Fruit fly (Drosophila melanogaster) whole organism, embryonic: ENCODE data around the gene crol.
A peak's percentile ranks its signal among the peaks of the same experiment; 100 is the strongest.

Experiments
- CG10209 ChIP-seq: fragments of 200-800 bp; sonication (Bioruptor generic); optimal IDR thresholded peaks from 3 replicates; lab custom pipeline; 2017; ENCODE audit warnings: missing biosample characterization, mild to moderate bottlenecking, missing genetic modification characterization, missing genetic modification reagents
- CG15479 ChIP-seq: fragments of 200-800 bp; sonication (Bioruptor generic); optimal IDR thresholded peaks from 3 replicates; lab custom pipeline; 2019; ENCODE audit warnings: missing biosample characterization, mild to moderate bottlenecking, missing genetic modification characterization, moderate library complexity
- CG1832 ChIP-seq: fragments of 200-800 bp; sonication (Bioruptor generic); optimal IDR thresholded peaks from 2 replicates; lab custom pipeline; 2017; ENCODE audit warnings: missing biosample characterization, mild to moderate bottlenecking, missing genetic modification characterization, inconsistent platforms
- CG2712 ChIP-seq: fragments of 200-800 bp; optimal IDR thresholded peaks from 3 replicates; lab custom pipeline; 2019; ENCODE audit warnings: missing biosample characterization, mild to moderate bottlenecking, missing genetic modification characterization, moderate library complexity
- CG3281 ChIP-seq: fragments of 200-800 bp; sonication (Bioruptor generic); optimal IDR thresholded peaks from 3 replicates; lab custom pipeline; 2017; ENCODE audit warnings: missing biosample characterization, mild to moderate bottlenecking, missing genetic modification characterization
- CG33213 ChIP-seq: fragments of 200-800 bp; sonication (Bioruptor generic); optimal IDR thresholded peaks from 3 replicates; lab custom pipeline; 2016; ENCODE audit warnings: missing biosample characterization, missing genetic modification characterization
- CG5180 ChIP-seq: fragments of 200-800 bp; sonication (Bioruptor generic); optimal IDR thresholded peaks from 3 replicates; lab custom pipeline; 2017; ENCODE audit warnings: missing biosample characterization, missing genetic modification characterization, mild to moderate bottlenecking, moderate library complexity, missing genetic modification reagents
- CG5953 ChIP-seq: fragments of 200-800 bp; sonication (Bioruptor generic); IDR thresholded peaks from 2 replicates; pipeline ENCODE4 v1.3.6; 2022; ENCODE audit warnings: missing biosample characterization, missing genetic modification characterization
- CG6854 ChIP-seq: fragments of 200-800 bp; sonication (Bioruptor generic); optimal IDR thresholded peaks from 3 replicates; lab custom pipeline; 2017; ENCODE audit warnings: missing biosample characterization, mild to moderate bottlenecking, missing genetic modification characterization
- CG9609 ChIP-seq: fragments of 200-800 bp; sonication (Bioruptor generic); optimal IDR thresholded peaks from 3 replicates; lab custom pipeline; 2016; ENCODE audit warnings: missing biosample characterization, missing genetic modification characterization
- D19A ChIP-seq: fragments of 200-800 bp; optimal IDR thresholded peaks from 3 replicates; lab custom pipeline; 2019; ENCODE audit warnings: missing biosample characterization, mild to moderate bottlenecking, missing genetic modification characterization, moderate library complexity
- E2f2 ChIP-seq: fragments of 200-800 bp; sonication (Bioruptor generic); IDR thresholded peaks from 2 replicates; pipeline ENCODE4 v1.3.6; 2022; ENCODE audit warnings: missing biosample characterization, missing genetic modification characterization
- Fer3 ChIP-seq: fragments of 200-800 bp; sonication (Bioruptor generic); optimal IDR thresholded peaks from 2 replicates; lab custom pipeline; 2018; ENCODE audit warnings: missing biosample characterization, mild to moderate bottlenecking, missing genetic modification characterization, moderate library complexity
- H2.0 ChIP-seq: fragments of 200-800 bp; sonication (Bioruptor generic); IDR thresholded peaks from 2 replicates; pipeline ENCODE4 v1.3.6; 2022; ENCODE audit warnings: missing biosample characterization, missing genetic modification characterization
- Hsf ChIP-seq: fragments of 200-800 bp; sonication (Bioruptor generic); optimal IDR thresholded peaks from 3 replicates; lab custom pipeline; 2016; ENCODE audit warnings: missing biosample characterization, missing genetic modification characterization
- Mrtf ChIP-seq: fragments of 200-800 bp; sonication (Bioruptor generic); IDR thresholded peaks from 3 replicates; pipeline ENCODE4 v1.3.6; 2022; ENCODE audit warnings: missing biosample characterization, missing genetic modification characterization
- NC2β ChIP-seq: fragments of 200-800 bp; sonication (Bioruptor generic); optimal IDR thresholded peaks from 2 replicates; lab custom pipeline; 2016; ENCODE audit warnings: missing biosample characterization, missing genetic modification characterization
- NFAT ChIP-seq: fragments of 200-800 bp; sonication (Bioruptor generic); IDR thresholded peaks from 2 replicates; pipeline ENCODE4 v1.3.6; 2022; ENCODE audit warnings: missing biosample characterization, missing genetic modification characterization
- Ptx1 ChIP-seq: fragments of 200-800 bp; sonication (Bioruptor generic); IDR thresholded peaks from 2 replicates; pipeline ENCODE4 v1.3.6; 2022; ENCODE audit warnings: missing biosample characterization, missing genetic modification characterization
- Taf1 ChIP-seq: fragments of 200-800 bp; sonication (Bioruptor generic); IDR thresholded peaks from 2 replicates; pipeline ENCODE4 v1.3.6; 2022; ENCODE audit warnings: missing biosample characterization, missing genetic modification characterization
- Xbp1 ChIP-seq: fragments of 200-800 bp; sonication (Bioruptor generic); optimal IDR thresholded peaks from 3 replicates; lab custom pipeline; 2016; ENCODE audit warnings: missing biosample characterization, mild to moderate bottlenecking, missing genetic modification characterization
- ac ChIP-seq: fragments of 200-800 bp; sonication (Bioruptor generic); optimal IDR thresholded peaks from 3 replicates; lab custom pipeline; 2017; ENCODE audit warnings: missing biosample characterization, mild to moderate bottlenecking, missing genetic modification characterization
- ap ChIP-seq: fragments of 200-800 bp; sonication (Bioruptor generic); IDR thresholded peaks from 2 replicates; pipeline ENCODE4 v1.3.6; 2022; ENCODE audit warnings: missing biosample characterization, missing genetic modification characterization
- btn ChIP-seq: fragments of 200-800 bp; sonication (Bioruptor generic); optimal IDR thresholded peaks from 2 replicates; lab custom pipeline; 2016; ENCODE audit warnings: missing biosample characterization, missing genetic modification characterization
- cg ChIP-seq: fragments of 200-800 bp; sonication (Bioruptor generic); optimal IDR thresholded peaks from 3 replicates; lab custom pipeline; 2019; ENCODE audit warnings: missing biosample characterization, mild to moderate bottlenecking, missing genetic modification characterization, moderate library complexity
- danr ChIP-seq: fragments of 200-800 bp; sonication (Bioruptor generic); IDR thresholded peaks from 2 replicates; pipeline ENCODE4 v1.3.6; 2022; ENCODE audit warnings: missing biosample characterization, missing genetic modification characterization
- dm ChIP-seq: fragments of 200-800 bp; sonication (Bioruptor generic); optimal IDR thresholded peaks from 3 replicates; lab custom pipeline; 2016; ENCODE audit warnings: missing biosample characterization, missing genetic modification characterization
- dmrt11E ChIP-seq: fragments of 200-800 bp; sonication (Bioruptor generic); optimal IDR thresholded peaks from 3 replicates; lab custom pipeline; 2018; ENCODE audit warnings: missing biosample characterization, mild to moderate bottlenecking, missing genetic modification characterization, moderate library complexity
- ewg ChIP-seq: fragments of 200-800 bp; sonication (Bioruptor generic); optimal IDR thresholded peaks from 3 replicates; lab custom pipeline; 2017; ENCODE audit warnings: mild to moderate bottlenecking, missing biosample characterization, missing genetic modification reagents, missing genetic modification characterization
- fd64A ChIP-seq: fragments of 200-800 bp; sonication (Bioruptor generic); optimal IDR thresholded peaks from 3 replicates; lab custom pipeline; 2018; ENCODE audit warnings: missing biosample characterization, mild to moderate bottlenecking, missing genetic modification characterization
- fd96Cb ChIP-seq: fragments of 200-800 bp; sonication (Bioruptor generic); optimal IDR thresholded peaks from 2 replicates; lab custom pipeline; 2018; ENCODE audit warnings: missing biosample characterization, mild to moderate bottlenecking, missing genetic modification characterization, moderate library complexity
- fru ChIP-seq: fragments of >200 bp; optimal IDR thresholded peaks from 2 replicates; lab custom pipeline; 2017
- fu2 ChIP-seq: fragments of 200-800 bp; sonication (Bioruptor generic); optimal IDR thresholded peaks from 2 replicates; lab custom pipeline; 2016; ENCODE audit warnings: missing biosample characterization, missing genetic modification characterization
- gcm ChIP-seq: fragments of 200-800 bp; sonication (Bioruptor generic); optimal IDR thresholded peaks from 2 replicates; lab custom pipeline; 2019; ENCODE audit warnings: missing biosample characterization, mild to moderate bottlenecking, missing genetic modification characterization, moderate library complexity
- gro ChIP-seq: fragments of 200-800 bp; sonication (Bioruptor generic); optimal IDR thresholded peaks from 2 replicates; lab custom pipeline; 2016; ENCODE audit warnings: missing biosample characterization, missing genetic modification characterization
- gt ChIP-seq: fragments of 200-800 bp; sonication (Bioruptor generic); IDR thresholded peaks from 2 replicates; pipeline ENCODE4 v1.3.6; 2022; ENCODE audit warnings: missing biosample characterization, missing genetic modification characterization
- lbe ChIP-seq: fragments of 200-800 bp; sonication (Bioruptor generic); optimal IDR thresholded peaks from 2 replicates; lab custom pipeline; 2016; ENCODE audit warnings: missing biosample characterization, mild to moderate bottlenecking, missing genetic modification characterization
- otp ChIP-seq: fragments of 200-800 bp; sonication (Bioruptor generic); IDR thresholded peaks from 3 replicates; pipeline ENCODE4, ENCODE4 v1.3.6; 2022; ENCODE audit warnings: missing biosample characterization, missing genetic modification characterization
- phol ChIP-seq: fragments of 200-800 bp; sonication (Bioruptor generic); optimal IDR thresholded peaks from 3 replicates; lab custom pipeline; 2018; ENCODE audit warnings: missing biosample characterization, mild to moderate bottlenecking, missing genetic modification characterization, moderate library complexity
- rib ChIP-seq: fragments of 200-800 bp; sonication (Bioruptor generic); IDR thresholded peaks from 2 replicates; pipeline ENCODE4 v1.3.6; 2022; ENCODE audit warnings: missing biosample characterization, missing genetic modification characterization
- row ChIP-seq: fragments of 200-800 bp; sonication (Bioruptor generic); IDR thresholded peaks from 3 replicates; pipeline ENCODE4 v1.3.6; 2022; ENCODE audit warnings: missing biosample characterization, missing genetic modification characterization
- sc ChIP-seq, 3 experiments: fragments of >200 bp in 2 of 3; fragments of 200-800 bp in 1 of 3; sonication (Bioruptor generic) in 1 of 3; optimal IDR thresholded peaks; 2 replicates in 2 of 3; 3 replicates in 1 of 3; lab custom pipeline; 2017; ENCODE audit warnings: mild to moderate bottlenecking in 1 of 3, missing biosample characterization in 1 of 3, missing genetic modification characterization in 1 of 3, missing genetic modification reagents in 1 of 3
- sd ChIP-seq: fragments of 200-800 bp; sonication (Bioruptor generic); optimal IDR thresholded peaks from 3 replicates; lab custom pipeline; 2018; ENCODE audit warnings: missing biosample characterization, mild to moderate bottlenecking, missing genetic modification characterization, moderate library complexity
- sob ChIP-seq: fragments of 200-800 bp; sonication (Bioruptor generic); IDR thresholded peaks from 2 replicates; pipeline ENCODE4 v1.3.6; 2022; ENCODE audit warnings: missing biosample characterization, missing genetic modification characterization
- stc ChIP-seq: fragments of 200-800 bp; sonication (Bioruptor generic); IDR thresholded peaks from 2 replicates; pipeline ENCODE4 v1.3.6; 2022; ENCODE audit warnings: missing biosample characterization, missing genetic modification characterization
- tgo ChIP-seq: fragments of 200-800 bp; sonication (Bioruptor generic); IDR thresholded peaks from 3 replicates; pipeline ENCODE4 v1.3.6; 2022; ENCODE audit warnings: missing biosample characterization, missing genetic modification characterization
- trem ChIP-seq: fragments of 200-800 bp; optimal IDR thresholded peaks from 3 replicates; lab custom pipeline; 2019; ENCODE audit warnings: missing biosample characterization, mild to moderate bottlenecking, missing genetic modification characterization, moderate library complexity
- trh ChIP-seq: fragments of 200-800 bp; sonication (Bioruptor generic); optimal IDR thresholded peaks from 2 replicates; lab custom pipeline; 2016; ENCODE audit warnings: missing biosample characterization, missing genetic modification characterization
- tup ChIP-seq: fragments of 200-800 bp; sonication (Bioruptor generic); optimal IDR thresholded peaks from 2 replicates; lab custom pipeline; 2016; ENCODE audit warnings: missing biosample characterization, mild to moderate bottlenecking, missing genetic modification characterization, moderate library complexity
- twi ChIP-seq: fragments of 200-800 bp; optimal IDR thresholded peaks from 2 replicates; lab custom pipeline; 2019; ENCODE audit warnings: missing biosample characterization, mild to moderate bottlenecking, missing genetic modification characterization, moderate library complexity
- vfl ChIP-seq: fragments of 200-800 bp; sonication (Bioruptor generic); optimal IDR thresholded peaks from 2 replicates; lab custom pipeline; 2016; ENCODE audit warnings: missing biosample characterization, missing genetic modification characterization

Gene crol

DNA sequence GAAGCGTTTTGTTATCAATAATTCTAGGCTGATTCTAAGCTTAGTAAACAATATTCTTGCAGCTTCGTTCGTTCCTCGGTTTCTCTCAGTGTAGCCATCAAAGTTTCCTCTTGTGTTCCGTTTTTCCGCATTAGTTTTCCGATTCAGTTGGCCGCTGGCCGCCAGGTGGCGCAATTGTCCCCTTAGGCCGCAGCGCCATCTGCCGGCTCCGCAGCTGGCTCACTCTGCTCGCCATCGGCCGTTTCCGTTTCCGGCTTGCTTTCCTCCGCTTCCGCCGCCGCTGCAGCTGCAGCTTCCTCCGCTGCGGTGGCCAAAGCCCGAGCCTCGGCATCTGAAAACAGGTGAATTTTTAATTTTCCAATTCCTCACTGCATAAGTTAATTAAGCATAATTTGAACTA lies 7.1 kb upstream of the crol start (continued):
- TF ChIP-seq CG1832 (GFP tag; lab: Kevin White, UChicago) = peak; percentile 32
- peak; percentile 93 for TF ChIP-seq CG9609 (GFP tag; lab: Kevin White, UChicago)
- TF ChIP-seq ac = peak; percentile 99
- TF ChIP-seq gro (GFP tag; lab: Kevin White, UChicago) = peak; percentile 74
- TF ChIP-seq CG6854 (GFP tag; lab: Kevin White, UChicago) = peak; percentile 96
- TF ChIP-seq trem (tag; lab: Kevin White, UChicago) = peak; percentile 86
- no peak for TF ChIP-seq sd (tag; lab: Kevin White, UChicago)
- TF ChIP-seq fd64A = peak; percentile 97
- TF ChIP-seq NC2β (GFP tag; lab: Kevin White, UChicago) = peak; percentile 98
- TF ChIP-seq dm = peak; percentile 92
- peak; percentile 84 for TF ChIP-seq fd96Cb (tag; lab: Kevin White, UChicago)
- TF ChIP-seq tup = peak; percentile 74
- TF ChIP-seq CG15479 (GFP tag; lab: Kevin White, UChicago) = peak; percentile 74
- peak; percentile 91 for TF ChIP-seq NFAT
- TF ChIP-seq Ptx1 (GFP tag; lab: Robert Waterston, UW) = peak; percentile 77
- TF ChIP-seq fru (lab: Kevin White, UChicago) = no peak
- peak; percentile 88 for TF ChIP-seq trh (GFP tag; lab: Kevin White, UChicago)
- peak; percentile 39; the same call in 1 of the 3 replicates for TF ChIP-seq row
- peak; percentile 86 for TF ChIP-seq gt (GFP tag; lab: Robert Waterston, UW)
- TF ChIP-seq fu2 = peak; percentile 51
- TF ChIP-seq gcm = peak; percentile 91
- TF ChIP-seq otp (GFP tag; lab: Robert Waterston, UW) = peak; percentile 98
- peak; percentile 94 for TF ChIP-seq phol (tag; lab: Kevin White, UChicago)
- peak; percentile 89 for TF ChIP-seq Fer3 (tag; lab: Kevin White, UChicago)
- TF ChIP-seq lbe (GFP tag; lab: Kevin White, UChicago) = no peak
- no peak for TF ChIP-seq sc (optimal IDR thresholded peaks at IDR 0.05; lab: Kevin White, UChicago)
- peak; percentile 97 for TF ChIP-seq sc (GFP tag; optimal IDR thresholded peaks at IDR 0.05; lab: Kevin White, UChicago)
- peak; percentile 92 for TF ChIP-seq CG2712 (tag; lab: Kevin White, UChicago)
- peak; percentile 94 for TF ChIP-seq ewg (GFP tag; lab: Kevin White, UChicago)
- peak; percentile 79 for TF ChIP-seq danr (GFP tag; lab: Robert Waterston, UW)
- TF ChIP-seq Taf1 (GFP tag; lab: Robert Waterston, UW) = peak; percentile 43; the same call in 1 of the 2 replicates
- peak; percentile 98 for TF ChIP-seq CG33213
- TF ChIP-seq vfl (GFP tag; lab: Kevin White, UChicago) = peak; percentile 61
- TF ChIP-seq CG5180 (GFP tag; lab: Kevin White, UChicago) = peak; percentile 88
- peak; percentile 95 for TF ChIP-seq CG3281 (GFP tag; lab: Kevin White, UChicago)
- TF ChIP-seq Hsf (GFP tag; lab: Kevin White, UChicago) = peak; percentile 92
- peak; percentile 87 for TF ChIP-seq H2.0 (GFP tag; lab: Robert Waterston, UW)
- TF ChIP-seq rib (GFP tag; lab: Robert Waterston, UW) = 0 out of 2 replicates have a peak, but pooled peaks have one; percentile 19
- TF ChIP-seq D19A = peak; percentile 77
- TF ChIP-seq tgo = peak; percentile 74
- no peak for TF ChIP-seq cg (GFP tag; lab: Kevin White, UChicago)
- TF ChIP-seq CG10209 (GFP tag; lab: Kevin White, UChicago) = peak; percentile 95
- peak; percentile 88 for TF ChIP-seq sob
- peak; percentile 62 for TF ChIP-seq E2f2 (GFP tag; lab: Robert Waterston, UW)
- TF ChIP-seq CG5953 = peak; percentile 96
- peak; percentile 93 for TF ChIP-seq dmrt11E (tag; lab: Kevin White, UChicago)
- TF ChIP-seq Mrtf = peak; percentile 87; the same call in 2 of the 3 replicates
- peak; percentile 88 for TF ChIP-seq stc (GFP tag; lab: Robert Waterston, UW)
- peak; percentile 95 for TF ChIP-seq Xbp1
- TF ChIP-seq ap (GFP tag; lab: Robert Waterston, UW) = peak; percentile 91
- peak; percentile 89 for TF ChIP-seq twi (tag; lab: Kevin White, UChicago)
- peak; percentile 97 for TF ChIP-seq btn
